Worm (Caenorhabditis elegans) whole organism, L4 larva: ENCODE measurements around the gene R31.2.

Source experiments
- ceh-28 ChIP-seq: fragments of 150-350 bp; optimal IDR thresholded peaks from 2 replicates; lab custom pipeline; 2014; ENCODE audit warnings: missing biosample characterization, missing genetic modification reagents, missing genetic modification characterization
- hmg-1.1 ChIP-seq: fragments of 200-800 bp; sonication (Bioruptor generic); IDR thresholded peaks from 2 replicates; pipeline ENCODE4 v1.3.6; 2022; ENCODE audit warnings: missing genetic modification reagents, missing genetic modification characterization, missing compliant biosample characterization
- lin-13 ChIP-seq: fragments of 150-350 bp; optimal IDR thresholded peaks from 2 replicates; lab custom pipeline; 2014; ENCODE audit warnings: missing biosample characterization, missing genetic modification reagents, missing genetic modification characterization

ce11 chrV:11885087-11885486, 32.3 kb upstream of the R31.2 start:
- TF ChIP-seq hmg-1.1 (no peak), ceh-28 (tag; lab: Kevin White, UChicago) (no peak), lin-13 (no peak)
